Worm (Caenorhabditis elegans): ENCODE results near the gene ZK686.6.

ZK686.6 gene

DNA sequence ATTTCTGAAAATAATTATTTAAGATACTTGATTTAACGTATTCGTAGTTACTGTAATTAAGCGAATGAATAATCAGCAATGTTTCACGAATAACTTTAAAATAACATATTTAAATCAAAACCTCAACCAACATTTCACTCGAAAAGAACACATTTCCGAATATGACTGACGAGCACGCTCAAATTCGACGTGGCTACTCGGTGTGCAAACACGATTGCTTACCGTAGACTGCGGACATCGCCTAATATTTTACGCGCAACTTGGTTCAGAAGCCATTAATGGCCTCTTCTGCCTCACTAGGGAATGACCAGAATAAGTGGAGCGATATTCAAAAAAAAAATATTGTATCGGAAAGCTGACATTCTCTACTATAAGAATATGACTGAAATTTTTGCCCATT lies 2.8 kb downstream of the ZK686.6 start, which contains the start of gene snu-23 (continued):
- TF ChIP-seq unc-39 (tag; optimal IDR thresholded peaks at IDR 0.05), result no peak
- no peak for TF ChIP-seq blmp-1 (tag; optimal IDR thresholded peaks at IDR 0.05; ENCODE audit: insufficient read depth)

ce11 chrIII:7768963-7769362 lies 3.8 kb downstream of the ZK686.6 start, which contains the start of gene ZK686.3:
Gene ZK686.3 (minus strand): TSS chrIII:7769063.
- no peak for TF ChIP-seq dmd-4 (tag; optimal IDR thresholded peaks at IDR 0.05)
- TF ChIP-seq lin-39 (tag; optimal IDR thresholded peaks at IDR 0.05), result no peak
- TF ChIP-seq nhr-21 (tag; optimal IDR thresholded peaks at IDR 0.05), result no peak
- no peak for TF ChIP-seq alr-1 (tag; optimal IDR thresholded peaks at IDR 0.05)
- TF ChIP-seq unc-55 (GFP tag; optimal IDR thresholded peaks at IDR 0.05), result no peak

DNA sequence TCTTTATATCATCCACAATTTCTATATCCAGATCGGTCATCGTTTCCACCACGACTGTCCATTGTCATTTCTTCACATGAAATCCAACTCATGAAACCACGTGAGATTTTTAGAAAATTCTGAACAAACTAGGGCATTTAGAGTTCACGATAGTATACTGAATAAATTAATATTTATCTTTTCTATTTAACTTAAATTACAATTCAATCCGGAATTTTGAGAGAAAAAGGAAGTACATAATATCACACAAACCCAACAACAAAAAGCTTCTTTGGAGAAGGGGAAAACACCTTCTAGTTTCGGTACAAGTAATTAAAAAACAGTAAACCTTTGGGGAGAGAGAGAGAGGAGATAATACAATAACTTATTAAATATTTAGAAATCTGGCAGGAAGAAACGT lies 5.4 kb downstream of the ZK686.6 start, which contains the start of gene ZK686.5:
Gene ZK686.5, minus strand, starts transcription at position 101 of the 400 bp plus-strand sequence.
- no peak for TF ChIP-seq nhr-77 (tag; optimal IDR thresholded peaks at IDR 0.05)
- TF ChIP-seq F13H6.1 (tag; optimal IDR thresholded peaks at IDR 0.05), result no peak
- TF ChIP-seq nhr-6 (tag; optimal IDR thresholded peaks at IDR 0.05), result no peak
- no peak for TF ChIP-seq fos-1 (tag; optimal IDR thresholded peaks at IDR 0.05)
- no peak for TF ChIP-seq skn-1 (tag; optimal IDR thresholded peaks at IDR 0.05)
- TF ChIP-seq nhr-21 (tag; optimal IDR thresholded peaks at IDR 0.05), result no peak

DNA sequence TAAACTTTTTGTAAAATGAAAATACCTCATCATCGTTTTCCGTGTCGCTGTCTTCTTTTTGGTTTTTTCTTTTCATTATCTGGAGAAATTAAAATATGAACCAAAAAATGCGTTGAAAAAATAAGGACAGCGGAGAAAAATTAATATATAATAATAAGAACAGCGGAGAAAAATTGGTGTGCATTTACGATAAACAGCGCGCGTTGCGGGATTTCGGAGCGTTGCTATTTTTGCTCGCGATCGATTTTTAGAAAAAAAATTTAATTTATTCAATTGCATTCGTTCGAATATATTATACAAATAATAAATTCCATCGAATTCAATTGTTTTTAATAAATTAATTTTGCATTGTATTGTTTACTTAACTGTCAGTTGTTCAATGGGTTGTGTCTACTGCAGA lies 6.8 kb downstream of the ZK686.6 start, which contains the start of gene ZK686.2:
Gene ZK686.2, minus strand, starts transcription at position 79 of the 400 bp plus-strand sequence.
- TF ChIP-seq mab-5 (tag; optimal IDR thresholded peaks at IDR 0.05) (peak; percentile 46), nhr-10 (tag; optimal IDR thresholded peaks at IDR 0.05) (no peak), unc-55 (GFP tag; optimal IDR thresholded peaks at IDR 0.05) (peak; percentile 60), crh-2 (tag; optimal IDR thresholded peaks at IDR 0.05) (peak; percentile 33), R02D3.7 (tag; optimal IDR thresholded peaks at IDR 0.05) (peak; percentile 71), C34F6.9 (tag; optimal IDR thresholded peaks at IDR 0.05) (peak; percentile 38), lin-13 (GFP tag; optimal IDR thresholded peaks at IDR 0.05) (peak; percentile 37), sma-9 (GFP tag; optimal IDR thresholded peaks at IDR 0.05) (no peak), sma-9 (tag; optimal IDR thresholded peaks at IDR 0.05) (no peak), ama-1 (optimal IDR thresholded peaks at IDR 0.05) (no peak), gmeb-1 (tag; optimal IDR thresholded peaks at IDR 0.05) (peak; percentile 47), lsy-2 (tag; optimal IDR thresholded peaks at IDR 0.05) (peak; percentile 3 to 81)

- no peak for TF ChIP-seq nhr-129 (tag; optimal IDR thresholded peaks at IDR 0.05)
- TF ChIP-seq elt-3 (tag; optimal IDR thresholded peaks at IDR 0.05), result no peak
- no peak for TF ChIP-seq lin-11 (tag; optimal IDR thresholded peaks at IDR 0.05)
- TF ChIP-seq fos-1 (tag; optimal IDR thresholded peaks at IDR 0.05), result no peak
- no peak for TF ChIP-seq alr-1 (tag; optimal IDR thresholded peaks at IDR 0.05)
- no peak for TF ChIP-seq blmp-1 (tag; optimal IDR thresholded peaks at IDR 0.05; ENCODE audit: insufficient read depth)
- TF ChIP-seq crh-2 (tag; optimal IDR thresholded peaks at IDR 0.05), result no peak
- no peak for TF ChIP-seq unc-39 (tag; optimal IDR thresholded peaks at IDR 0.05)
- no peak for TF ChIP-seq ama-1 (optimal IDR thresholded peaks at IDR 0.05)
- no peak for TF ChIP-seq dmd-4 (tag; optimal IDR thresholded peaks at IDR 0.05)
- no peak for TF ChIP-seq peb-1 (tag; optimal IDR thresholded peaks at IDR 0.05)
- no peak for TF ChIP-seq gmeb-1 (tag; optimal IDR thresholded peaks at IDR 0.05)
- TF ChIP-seq snpc-4 (tag; optimal IDR thresholded peaks at IDR 0.05), result no peak
Observed at ce11 chrIII:7763503-7763902, 9.3 kb downstream of the ZK686.6 start, which contains the start of gene mtx-2. Gene mtx-2 (minus strand): TSS chrIII:7763603.

DNA sequence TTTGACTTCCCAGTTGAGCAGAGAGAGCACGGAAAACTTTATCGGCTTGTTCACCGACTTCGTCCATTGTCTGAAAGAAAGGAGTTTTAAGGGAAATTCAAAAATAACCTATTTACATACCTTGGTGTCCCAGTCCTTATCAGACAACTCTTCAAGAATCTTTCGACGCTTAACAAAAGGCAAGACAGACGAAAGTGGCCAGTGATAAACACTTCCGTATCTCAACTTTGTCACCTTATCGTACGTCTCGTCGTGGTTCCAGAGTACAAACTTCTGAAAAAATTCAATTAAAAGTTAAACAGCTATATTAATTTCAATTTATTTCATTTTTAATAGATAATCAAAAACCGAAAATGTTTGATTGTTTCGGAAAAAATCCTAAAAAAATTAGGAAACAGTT lies 10.6 kb downstream of the ZK686.6 start:
- TF ChIP-seq crh-2 (tag; optimal IDR thresholded peaks at IDR 0.05) (no peak), skn-1 (tag; optimal IDR thresholded peaks at IDR 0.05) (no peak), sma-9 (GFP tag; optimal IDR thresholded peaks at IDR 0.05) (peak; percentile 17), sma-9 (tag; optimal IDR thresholded peaks at IDR 0.05) (no peak), ZK546.5 (tag; optimal IDR thresholded peaks at IDR 0.05) (no peak), blmp-1 (tag; optimal IDR thresholded peaks at IDR 0.05; ENCODE audit: insufficient read depth) (no peak), unc-39 (tag; optimal IDR thresholded peaks at IDR 0.05) (no peak), nhr-23 (tag; optimal IDR thresholded peaks at IDR 0.05) (no peak), fos-1 (tag; optimal IDR thresholded peaks at IDR 0.05) (peak; percentile 62), mab-5 (tag; optimal IDR thresholded peaks at IDR 0.05) (no peak), nhr-129 (tag; optimal IDR thresholded peaks at IDR 0.05) (no peak), gmeb-1 (tag; optimal IDR thresholded peaks at IDR 0.05) (no peak)

- TF ChIP-seq nhr-12 (tag; optimal IDR thresholded peaks at IDR 0.05), result no peak
- no peak for TF ChIP-seq egl-27 (tag; optimal IDR thresholded peaks at IDR 0.05)
- TF ChIP-seq sem-4 (tag; optimal IDR thresholded peaks at IDR 0.05), result no peak
- no peak for TF ChIP-seq lin-13 (GFP tag; optimal IDR thresholded peaks at IDR 0.05)
- no peak for TF ChIP-seq blmp-1 (tag; optimal IDR thresholded peaks at IDR 0.05; ENCODE audit: insufficient read depth)
- no peak for TF ChIP-seq unc-39 (tag; optimal IDR thresholded peaks at IDR 0.05)
- TF ChIP-seq R02D3.7 (tag; optimal IDR thresholded peaks at IDR 0.05), result no peak
- TF ChIP-seq crh-2 (tag; optimal IDR thresholded peaks at IDR 0.05), result peak; percentile 65
- peak; percentile 67 for TF ChIP-seq sma-9 (GFP tag; optimal IDR thresholded peaks at IDR 0.05)
- TF ChIP-seq sma-9 (tag; optimal IDR thresholded peaks at IDR 0.05), result no peak
- no peak for TF ChIP-seq unc-62 (GFP tag; optimal IDR thresholded peaks at IDR 0.05)
- no peak for TF ChIP-seq mbf-1 (tag; optimal IDR thresholded peaks at IDR 0.05)
- no peak for TF ChIP-seq ceh-16 (tag; optimal IDR thresholded peaks at IDR 0.05)
- peak; percentile 16 for TF ChIP-seq sma-3 (GFP tag; optimal IDR thresholded peaks at IDR 0.05)
- no peak for TF ChIP-seq peb-1 (tag; optimal IDR thresholded peaks at IDR 0.05)
- peak; percentile 91 for TF ChIP-seq fos-1 (tag; optimal IDR thresholded peaks at IDR 0.05)
- no peak for TF ChIP-seq lsy-2 (tag; optimal IDR thresholded peaks at IDR 0.05)
- TF ChIP-seq nhr-25 (tag; optimal IDR thresholded peaks at IDR 0.05), result no peak
- TF ChIP-seq snpc-4 (tag; optimal IDR thresholded peaks at IDR 0.05), result no peak
- no peak for TF ChIP-seq nhr-237 (tag; optimal IDR thresholded peaks at IDR 0.05)
- no peak for TF ChIP-seq lin-11 (tag; optimal IDR thresholded peaks at IDR 0.05)
Observed at ce11 chrIII:7758562-7758961, 14.2 kb downstream of the ZK686.6 start, which contains the start of gene pcp-1. Gene pcp-1 (plus strand): TSS chrIII:7758903.
